Worm (Caenorhabditis elegans): ENCODE data around the gene ipla-2.

ipla-2 gene

ce11 chrX:9807377-9808048 is 30.3 kb downstream of the ipla-2 start, which contains the start of gene lgc-47:
Gene lgc-47 (minus strand): TSS chrX:9807662.
- TF ChIP-seq dmd-4 (tag; optimal IDR thresholded peaks at IDR 0.05; ENCODE audit: borderline replicate concordance) (no peak), gmeb-2 (tag; optimal IDR thresholded peaks at IDR 0.05) (no peak), unc-42 (tag; optimal IDR thresholded peaks at IDR 0.05) (peak; percentile 31), hlh-8 (tag; optimal IDR thresholded peaks at IDR 0.05) (no peak), hlh-6 (tag; optimal IDR thresholded peaks at IDR 0.05) (no peak), ceh-14 (tag; optimal IDR thresholded peaks at IDR 0.05) (no peak)

ce11 chrX:9805426-9805825 is 32.4 kb downstream of the ipla-2 start:
- TF ChIP-seq ceh-18 (tag; optimal IDR thresholded peaks at IDR 0.05) (no peak), unc-42 (tag; optimal IDR thresholded peaks at IDR 0.05) (peak; percentile 87)

ce11 chrX:9804735-9805134 is 33.1 kb downstream of the ipla-2 start:
- TF ChIP-seq ceh-31 (tag; optimal IDR thresholded peaks at IDR 0.05) (peak; percentile 62), ttx-3 (tag; optimal IDR thresholded peaks at IDR 0.05) (no peak)

ce11 chrX:9803603-9804002 is 34.2 kb downstream of the ipla-2 start:
- TF ChIP-seq unc-42 (tag; optimal IDR thresholded peaks at IDR 0.05): peak; percentile 97
- no peak for TF ChIP-seq F13H6.1 (tag; optimal IDR thresholded peaks at IDR 0.05)

ce11 chrX:9798530-9798929 is 39.3 kb downstream of the ipla-2 start, which contains the start of gene F36G3.3:
Gene F36G3.3 (plus strand): TSS chrX:9798835.
- TF ChIP-seq unc-42 (tag; optimal IDR thresholded peaks at IDR 0.05) (peak; percentile 35), lin-11 (tag; optimal IDR thresholded peaks at IDR 0.05) (no peak)

- TF ChIP-seq unc-3 (GFP tag; conservative IDR thresholded peaks at IDR 0.05) (no peak), unc-3 (tag; optimal IDR thresholded peaks at IDR 0.05) (no peak), unc-55 (GFP tag; optimal IDR thresholded peaks at IDR 0.05) (no peak), dve-1 (tag; optimal IDR thresholded peaks at IDR 0.05) (no peak), odd-2 (tag; optimal IDR thresholded peaks at IDR 0.05) (no peak), npax-4 (tag; optimal IDR thresholded peaks at IDR 0.05) (no peak), elt-2 (tag; optimal IDR thresholded peaks at IDR 0.05) (no peak), T23F11.4 (GFP tag; optimal IDR thresholded peaks at IDR 0.05) (no peak), ceh-19 (GFP tag; optimal IDR thresholded peaks at IDR 0.05) (no peak), rnt-1 (tag; optimal IDR thresholded peaks at IDR 0.05) (no peak), zip-5 (tag; optimal IDR thresholded peaks at IDR 0.05) (no peak), ceh-45 (GFP tag; IDR thresholded peaks at IDR 0.05) (no peak), ama-1 (optimal IDR thresholded peaks at IDR 0.05) (no peak), nfya-1 (tag; optimal IDR thresholded peaks at IDR 0.05) (no peak), pag-3 (tag; optimal IDR thresholded peaks at IDR 0.05; ENCODE audit: borderline replicate concordance) (no peak)
Measured at ce11 chrX:9796063-9796462, 41.8 kb downstream of the ipla-2 start.

- TF ChIP-seq npax-4 (tag; optimal IDR thresholded peaks at IDR 0.05) (no peak), elt-2 (tag; optimal IDR thresholded peaks at IDR 0.05) (peak; percentile 52)
Measured at ce11 chrX:9795579-9795978, 42.3 kb downstream of the ipla-2 start.

- no peak for TF ChIP-seq unc-86 (tag; optimal IDR thresholded peaks at IDR 0.05)
- TF ChIP-seq fkh-6 (tag; optimal IDR thresholded peaks at IDR 0.05): no peak
- TF ChIP-seq ceh-6 (GFP tag; optimal IDR thresholded peaks at IDR 0.05): no peak
- no peak for TF ChIP-seq tbx-2 (tag; optimal IDR thresholded peaks at IDR 0.05)
- no peak for TF ChIP-seq dmd-4 (tag; optimal IDR thresholded peaks at IDR 0.05; ENCODE audit: borderline replicate concordance)
- no peak for TF ChIP-seq zip-5 (tag; optimal IDR thresholded peaks at IDR 0.05)
- no peak for TF ChIP-seq T23F11.4 (GFP tag; optimal IDR thresholded peaks at IDR 0.05)
- TF ChIP-seq pax-1 (tag; optimal IDR thresholded peaks at IDR 0.05): no peak
- no peak for TF ChIP-seq dve-1 (tag; optimal IDR thresholded peaks at IDR 0.05)
- TF ChIP-seq tbx-7 (tag; optimal IDR thresholded peaks at IDR 0.05): no peak
- no peak for TF ChIP-seq ceh-31 (tag; optimal IDR thresholded peaks at IDR 0.05)
- no peak for TF ChIP-seq fkh-10 (GFP tag; optimal IDR thresholded peaks at IDR 0.05)
- no peak for TF ChIP-seq che-1 (tag; optimal IDR thresholded peaks at IDR 0.05)
- no peak for TF ChIP-seq pha-2 (tag; optimal IDR thresholded peaks at IDR 0.05)
- TF ChIP-seq pqm-1 (tag; optimal IDR thresholded peaks at IDR 0.05): no peak
Measured at ce11 chrX:9794173-9794572, 43.7 kb downstream of the ipla-2 start, which contains the start of gene F36G3.2. Gene F36G3.2 (minus strand): TSS chrX:9794273.
